Fruit fly (Drosophila melanogaster) whole organism, embryonic: ENCODE results near the gene path.

Source experiments
- BEAF-32 ChIP-seq: fragments of 200-800 bp; sonication (Bioruptor generic); optimal IDR thresholded peaks from 3 replicates; lab custom pipeline; 2017; ENCODE audit warnings: missing biosample characterization, missing genetic modification characterization, mild to moderate bottlenecking, moderate library complexity, missing genetic modification reagents
- CG10959 ChIP-seq: fragments of 200-800 bp; sonication (Bioruptor generic); IDR thresholded peaks from 2 replicates; pipeline ENCODE4 v1.3.6; 2022; ENCODE audit warnings: missing biosample characterization, missing genetic modification characterization
- CG12391 ChIP-seq: fragments of 200-800 bp; sonication (Bioruptor generic); optimal IDR thresholded peaks from 3 replicates; lab custom pipeline; 2018; ENCODE audit warnings: missing biosample characterization, mild to moderate bottlenecking, missing genetic modification characterization, moderate library complexity
- CG12659 ChIP-seq: fragments of 200-800 bp; sonication (Bioruptor generic); optimal IDR thresholded peaks from 3 replicates; lab custom pipeline; 2017; ENCODE audit warnings: mild to moderate bottlenecking, missing biosample characterization, missing genetic modification reagents, missing genetic modification characterization
- CG13287 ChIP-seq: fragments of 200-800 bp; sonication (Bioruptor generic); IDR thresholded peaks from 2 replicates; pipeline ENCODE4 v1.3.6; 2022; ENCODE audit warnings: missing biosample characterization, missing genetic modification characterization; ENCODE audit not compliant: partially characterized antibody
- CG15011 ChIP-seq: fragments of 200-800 bp; sonication (Bioruptor generic); optimal IDR thresholded peaks from 3 replicates; lab custom pipeline; 2018; ENCODE audit warnings: missing biosample characterization, mild to moderate bottlenecking, missing genetic modification characterization
- CG15601 ChIP-seq: fragments of 200-800 bp; sonication (Bioruptor generic); optimal IDR thresholded peaks from 3 replicates; lab custom pipeline; 2019; ENCODE audit warnings: missing biosample characterization, mild to moderate bottlenecking, missing genetic modification characterization, moderate library complexity
- CG16813 ChIP-seq: fragments of 200-800 bp; sonication (Bioruptor generic); IDR thresholded peaks from 3 replicates; pipeline ENCODE4 v1.3.6; 2022; ENCODE audit warnings: missing biosample characterization, missing genetic modification characterization; ENCODE audit not compliant: partially characterized antibody
- CG17829 ChIP-seq: fragments of 200-800 bp; optimal IDR thresholded peaks from 2 replicates; lab custom pipeline; 2019; ENCODE audit warnings: missing biosample characterization, mild to moderate bottlenecking, missing genetic modification characterization, moderate library complexity
- CG4617 ChIP-seq: fragments of 200-800 bp; sonication (Bioruptor generic); optimal IDR thresholded peaks from 3 replicates; lab custom pipeline; 2016; ENCODE audit warnings: missing biosample characterization, missing genetic modification characterization, borderline replicate concordance
- CG4730 ChIP-seq: fragments of 200-800 bp; sonication (Bioruptor generic); IDR thresholded peaks from 2 replicates; pipeline ENCODE4 v1.3.6; 2022; ENCODE audit warnings: missing biosample characterization, missing genetic modification characterization
- CG6854 ChIP-seq: fragments of 200-800 bp; sonication (Bioruptor generic); optimal IDR thresholded peaks from 3 replicates; lab custom pipeline; 2017; ENCODE audit warnings: missing biosample characterization, mild to moderate bottlenecking, missing genetic modification characterization
- CG8924 ChIP-seq: fragments of 200-800 bp; optimal IDR thresholded peaks from 3 replicates; lab custom pipeline; 2019; ENCODE audit warnings: missing biosample characterization, mild to moderate bottlenecking, missing genetic modification characterization, moderate library complexity
- CG9797 ChIP-seq: fragments of 200-800 bp; sonication (Bioruptor generic); optimal IDR thresholded peaks from 3 replicates; lab custom pipeline; 2018; ENCODE audit warnings: missing biosample characterization, mild to moderate bottlenecking, missing genetic modification characterization
- CTCF ChIP-seq: fragments of 200-800 bp; sonication (Bioruptor generic); optimal IDR thresholded peaks from 2 replicates; lab custom pipeline; 2017; ENCODE audit warnings: missing biosample characterization, mild to moderate bottlenecking, missing genetic modification characterization, moderate library complexity
- D19B ChIP-seq: fragments of 200-800 bp; sonication (Bioruptor generic); optimal IDR thresholded peaks from 2 replicates; lab custom pipeline; 2017; ENCODE audit warnings: missing biosample characterization, mild to moderate bottlenecking, missing genetic modification characterization
- Dbx ChIP-seq: fragments of 200-800 bp; sonication (Bioruptor generic); IDR thresholded peaks from 3 replicates; pipeline ENCODE4 v1.3.6; 2022; ENCODE audit warnings: missing biosample characterization, missing genetic modification characterization
- Dll ChIP-seq: fragments of 200-800 bp; sonication (Bioruptor generic); IDR thresholded peaks from 4 replicates; pipeline ENCODE4 v1.3.6; 2022; ENCODE audit warnings: missing biosample characterization, missing genetic modification characterization; ENCODE audit not compliant: partially characterized antibody
- Dp ChIP-seq: fragments of 200-800 bp; sonication (Bioruptor generic); optimal IDR thresholded peaks from 2 replicates; lab custom pipeline; 2018; ENCODE audit warnings: missing biosample characterization, mild to moderate bottlenecking, missing genetic modification characterization, moderate library complexity
- Drgx ChIP-seq: fragments of 200-800 bp; sonication (Bioruptor generic); IDR thresholded peaks from 2 replicates; pipeline ENCODE4 v1.3.6; 2022; ENCODE audit warnings: missing biosample characterization, missing genetic modification characterization
- E2f2 ChIP-seq: fragments of 200-800 bp; sonication (Bioruptor generic); IDR thresholded peaks from 2 replicates; pipeline ENCODE4 v1.3.6; 2022; ENCODE audit warnings: missing biosample characterization, missing genetic modification characterization
- Ets97D ChIP-seq: fragments of 200-800 bp; sonication (Bioruptor generic); optimal IDR thresholded peaks from 3 replicates; lab custom pipeline; 2016; ENCODE audit warnings: missing biosample characterization, missing genetic modification characterization
- Fer1 ChIP-seq: fragments of 200-800 bp; sonication (Bioruptor generic); optimal IDR thresholded peaks from 2 replicates; lab custom pipeline; 2017; ENCODE audit warnings: missing biosample characterization, mild to moderate bottlenecking, missing genetic modification characterization
- GATAe ChIP-seq: fragments of 200-800 bp; sonication (Bioruptor generic); conservative IDR thresholded peaks from 2 replicates; pipeline ENCODE4 v1.3.6; 2022; ENCODE audit warnings: missing biosample characterization, missing genetic modification characterization
- MBD-R2 ChIP-seq: fragments of 200-800 bp; sonication (Bioruptor generic); IDR thresholded peaks from 2 replicates; pipeline ENCODE4 v1.3.6; 2022; ENCODE audit warnings: missing biosample characterization, missing genetic modification characterization
- MESR4 ChIP-seq: fragments of 200-800 bp; sonication (Bioruptor generic); optimal IDR thresholded peaks from 2 replicates; lab custom pipeline; 2018; ENCODE audit warnings: missing biosample characterization, mild to moderate bottlenecking, missing genetic modification characterization, moderate library complexity
- Mad ChIP-seq: fragments of 200-800 bp; sonication (Bioruptor generic); optimal IDR thresholded peaks from 2 replicates; lab custom pipeline; 2016; ENCODE audit warnings: missing biosample characterization, missing genetic modification characterization
- Med ChIP-seq: fragments of 200-800 bp; sonication (Bioruptor generic); peaks from one replicate; lab custom pipeline; 2016; ENCODE audit warnings: missing biosample characterization, missing genetic modification characterization, mild to moderate bottlenecking, inconsistent platforms, moderate library complexity
- Myb ChIP-seq: fragments of 200-800 bp; sonication (Bioruptor generic); optimal IDR thresholded peaks from 2 replicates; lab custom pipeline; 2016; ENCODE audit warnings: missing biosample characterization, missing genetic modification characterization
- Pdp1 ChIP-seq, 2 experiments: fragments of 200-800 bp; sonication (Bioruptor generic); optimal IDR thresholded peaks; 3 replicates each; lab custom pipeline; 2016; ENCODE audit warnings: missing biosample characterization in 2 of 2, missing genetic modification characterization in 2 of 2, mild to moderate bottlenecking in 1 of 2, moderate library complexity in 1 of 2
- Ssrp ChIP-seq: fragments of 200-800 bp; sonication (Bioruptor generic); optimal IDR thresholded peaks from 2 replicates; lab custom pipeline; 2018; ENCODE audit warnings: missing biosample characterization, mild to moderate bottlenecking, missing genetic modification characterization, moderate library complexity
- Stat92E ChIP-seq, 3 experiments: fragments of >200 bp in 2 of 3; fragments of 200-800 bp in 1 of 3; sonication (Bioruptor generic) in 1 of 3; optimal IDR thresholded peaks; 2 replicates each; lab custom pipeline; 2017 to 2019; ENCODE audit warnings: missing biosample characterization in 3 of 3, missing genetic modification characterization in 3 of 3, mild to moderate bottlenecking in 1 of 3, moderate library complexity in 1 of 3
- Taf1 ChIP-seq: fragments of 200-800 bp; sonication (Bioruptor generic); IDR thresholded peaks from 2 replicates; pipeline ENCODE4 v1.3.6; 2022; ENCODE audit warnings: missing biosample characterization, missing genetic modification characterization
- YL-1 ChIP-seq: fragments of 200-800 bp; sonication (Bioruptor generic); optimal IDR thresholded peaks from 3 replicates; lab custom pipeline; 2017; ENCODE audit warnings: missing biosample characterization, mild to moderate bottlenecking, missing genetic modification characterization
- exex ChIP-seq: fragments of 200-800 bp; sonication (Bioruptor generic); optimal IDR thresholded peaks from 4 replicates; lab custom pipeline; 2018; ENCODE audit warnings: missing biosample characterization, mild to moderate bottlenecking, missing genetic modification characterization, moderate library complexity
- gfzf ChIP-seq: fragments of 200-800 bp; sonication (Bioruptor generic); optimal IDR thresholded peaks from 2 replicates; lab custom pipeline; 2016; ENCODE audit warnings: missing biosample characterization, mild to moderate bottlenecking, missing genetic modification characterization, moderate library complexity
- hbn ChIP-seq: fragments of 200-800 bp; sonication (Bioruptor generic); IDR thresholded peaks from 2 replicates; pipeline ENCODE4 v1.3.6; 2022; ENCODE audit warnings: missing biosample characterization, missing genetic modification characterization; ENCODE audit not compliant: partially characterized antibody
- oc ChIP-seq: fragments of 200-800 bp; sonication (Bioruptor generic); optimal IDR thresholded peaks from 2 replicates; lab custom pipeline; 2018; ENCODE audit warnings: missing biosample characterization, mild to moderate bottlenecking, missing genetic modification characterization, moderate library complexity
- peb ChIP-seq: fragments of 200-800 bp; sonication (Bioruptor generic); IDR thresholded peaks from 2 replicates; pipeline ENCODE4 v1.3.6; 2022; ENCODE audit warnings: missing biosample characterization, missing genetic modification characterization
- pzg ChIP-seq: fragments of 200-800 bp; sonication (Bioruptor generic); optimal IDR thresholded peaks from 3 replicates; lab custom pipeline; 2018; ENCODE audit warnings: missing biosample characterization, mild to moderate bottlenecking, missing genetic modification characterization, moderate library complexity
- row ChIP-seq: fragments of 200-800 bp; sonication (Bioruptor generic); IDR thresholded peaks from 3 replicates; pipeline ENCODE4 v1.3.6; 2022; ENCODE audit warnings: missing biosample characterization, missing genetic modification characterization
- scrt ChIP-seq: fragments of 200-800 bp; sonication (Bioruptor generic); optimal IDR thresholded peaks from 2 replicates; lab custom pipeline; 2018; ENCODE audit warnings: missing biosample characterization, mild to moderate bottlenecking, missing genetic modification characterization, moderate library complexity
- sens ChIP-seq: fragments of 200-800 bp; sonication (Bioruptor generic); peaks from one replicate; lab custom pipeline; 2016; ENCODE audit warnings: missing biosample characterization, missing genetic modification characterization
- stwl ChIP-seq: fragments of 200-800 bp; sonication (Bioruptor generic); optimal IDR thresholded peaks from 3 replicates; lab custom pipeline; 2018; ENCODE audit warnings: missing biosample characterization, mild to moderate bottlenecking, missing genetic modification characterization, moderate library complexity
- trem ChIP-seq: fragments of 200-800 bp; optimal IDR thresholded peaks from 3 replicates; lab custom pipeline; 2019; ENCODE audit warnings: missing biosample characterization, mild to moderate bottlenecking, missing genetic modification characterization, moderate library complexity

path gene

DNA sequence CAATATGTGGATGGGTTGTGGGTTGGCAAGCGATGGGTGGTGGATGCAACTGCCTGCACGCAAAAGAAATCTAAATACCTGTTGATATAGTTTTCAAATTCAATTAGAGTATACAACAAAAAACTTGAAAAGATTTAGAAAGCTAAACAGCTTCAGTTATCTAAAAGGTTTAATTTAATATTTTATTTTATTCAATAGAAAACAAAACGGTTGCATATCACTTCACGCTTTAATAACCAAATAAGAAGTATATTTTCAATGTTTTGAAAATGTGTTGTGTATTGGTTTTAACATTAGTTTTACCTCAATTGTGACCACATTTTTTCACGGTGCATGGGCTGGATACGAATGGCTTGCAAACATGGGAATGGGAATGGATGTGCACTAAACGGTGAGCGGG, 15.5 kb downstream of the path start:
- TF ChIP-seq peb (no peak), Drgx (GFP tag; lab: Robert Waterston, UW) (peak; percentile 8; the same call in 1 of the 2 replicates)
- TF ChIP-seq, all 482 proteins: peak for 1

DNA sequence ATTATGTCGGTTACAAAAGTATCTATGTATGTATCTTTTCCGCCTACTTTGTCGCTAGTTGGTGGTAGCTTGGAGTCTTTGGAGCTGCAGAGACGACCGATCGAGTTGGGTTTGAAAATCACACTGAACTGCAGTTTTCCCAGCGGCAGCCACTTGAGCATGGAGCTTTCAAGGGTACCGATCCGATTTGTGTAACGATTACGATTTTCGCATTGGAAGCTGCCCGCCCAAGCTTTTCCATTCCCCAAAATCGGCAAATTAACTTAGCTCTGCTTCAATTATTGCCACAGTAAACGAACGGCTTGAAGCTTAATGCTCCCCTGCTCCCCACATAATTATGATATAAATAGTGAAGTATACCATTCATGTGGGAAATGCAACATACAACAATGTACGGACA, 16.0 kb downstream of the path start, which contains the start of gene CG32036:
Gene CG32036, minus strand, starts transcription at position 101 of the 400 bp plus-strand sequence.
- no peak for TF ChIP-seq D19B (GFP tag; lab: Kevin White, UChicago)
- peak; percentile 9 for TF ChIP-seq sens (GFP tag; lab: Kevin White, UChicago)
- no peak for TF ChIP-seq CG4730 (GFP tag; lab: Robert Waterston, UW)

- TF ChIP-seq sens (GFP tag; lab: Kevin White, UChicago) (peak; percentile 70), Stat92E (GFP tag; optimal IDR thresholded peaks at IDR 0.05; lab: Kevin White, UChicago) (peak in 1 of 3 experiments; percentile 56), exex (tag; lab: Kevin White, UChicago) (peak; percentile 2), E2f2 (GFP tag; lab: Robert Waterston, UW) (peak; percentile 57; the same call in 1 of the 2 replicates), oc (tag; lab: Kevin White, UChicago) (no peak), Dp (peak; percentile 55), CG13287 (GFP tag; lab: Robert Waterston, UW) (peak; percentile 54; the same call in 1 of the 2 replicates), GATAe (GFP tag; lab: Robert Waterston, UW) (no peak), row (GFP tag; lab: Robert Waterston, UW) (peak; percentile 12; the same call in 1 of the 3 replicates), scrt (GFP tag; lab: Kevin White, UChicago) (no peak), Dbx (GFP tag; lab: Robert Waterston, UW) (no peak), CG17829 (tag; lab: Kevin White, UChicago) (peak; percentile 37), hbn (GFP tag; lab: Robert Waterston, UW) (peak; percentile 33; the same call in 1 of the 2 replicates), MBD-R2 (GFP tag; lab: Robert Waterston, UW) (peak; percentile 60), Taf1 (GFP tag; lab: Robert Waterston, UW) (no peak), CG12659 (peak; percentile 64), Pdp1 (GFP tag; optimal IDR thresholded peaks at IDR 0.05; lab: Kevin White, UChicago) (peak in 1 of 2 experiments; percentile 18), CTCF (GFP tag; lab: Kevin White, UChicago) (peak; percentile 63), CG12391 (tag; lab: Kevin White, UChicago) (peak; percentile 20), Ssrp (tag; lab: Kevin White, UChicago) (no peak), CG16813 (GFP tag; lab: Robert Waterston, UW) (0 out of 3 replicates have a peak, but pooled peaks have one; percentile 16), D19B (GFP tag; lab: Kevin White, UChicago) (no peak), YL-1 (GFP tag; lab: Kevin White, UChicago) (peak; percentile 63), Myb (peak; percentile 17), CG15011 (GFP tag; lab: Kevin White, UChicago) (no peak), MESR4 (GFP tag; lab: Kevin White, UChicago) (peak; percentile 85), Fer1 (peak; percentile 34), Dll (peak; percentile 43; the same call in 2 of the 4 replicates), Mad (no peak), pzg (GFP tag; lab: Kevin White, UChicago) (peak; percentile 86), CG8924 (tag; lab: Kevin White, UChicago) (peak; percentile 38), CG6854 (GFP tag; lab: Kevin White, UChicago) (peak; percentile 13), CG9797 (GFP tag; lab: Kevin White, UChicago) (peak; percentile 76), gfzf (peak; percentile 92), trem (tag; lab: Kevin White, UChicago) (peak; percentile 60), Med (GFP tag; lab: Kevin White, UChicago) (peak; percentile 68), CG10959 (GFP tag; lab: Robert Waterston, UW) (no peak), CG15601 (tag; lab: Kevin White, UChicago) (peak; percentile 20), CG4617 (GFP tag; lab: Kevin White, UChicago) (peak; percentile 77), Ets97D (GFP tag; lab: Kevin White, UChicago) (peak; percentile 38), BEAF-32 (GFP tag; lab: Kevin White, UChicago) (peak; percentile 19), stwl (tag; lab: Kevin White, UChicago) (peak; percentile 79)
Measured at dm6 chr3L:9487586-9487985, 17.5 kb downstream of the path start, which contains the start of gene pall. pall (minus strand) TSS chr3L:9487790.
